Worm (Caenorhabditis elegans): ENCODE results near the gene nas-27.

DNA sequence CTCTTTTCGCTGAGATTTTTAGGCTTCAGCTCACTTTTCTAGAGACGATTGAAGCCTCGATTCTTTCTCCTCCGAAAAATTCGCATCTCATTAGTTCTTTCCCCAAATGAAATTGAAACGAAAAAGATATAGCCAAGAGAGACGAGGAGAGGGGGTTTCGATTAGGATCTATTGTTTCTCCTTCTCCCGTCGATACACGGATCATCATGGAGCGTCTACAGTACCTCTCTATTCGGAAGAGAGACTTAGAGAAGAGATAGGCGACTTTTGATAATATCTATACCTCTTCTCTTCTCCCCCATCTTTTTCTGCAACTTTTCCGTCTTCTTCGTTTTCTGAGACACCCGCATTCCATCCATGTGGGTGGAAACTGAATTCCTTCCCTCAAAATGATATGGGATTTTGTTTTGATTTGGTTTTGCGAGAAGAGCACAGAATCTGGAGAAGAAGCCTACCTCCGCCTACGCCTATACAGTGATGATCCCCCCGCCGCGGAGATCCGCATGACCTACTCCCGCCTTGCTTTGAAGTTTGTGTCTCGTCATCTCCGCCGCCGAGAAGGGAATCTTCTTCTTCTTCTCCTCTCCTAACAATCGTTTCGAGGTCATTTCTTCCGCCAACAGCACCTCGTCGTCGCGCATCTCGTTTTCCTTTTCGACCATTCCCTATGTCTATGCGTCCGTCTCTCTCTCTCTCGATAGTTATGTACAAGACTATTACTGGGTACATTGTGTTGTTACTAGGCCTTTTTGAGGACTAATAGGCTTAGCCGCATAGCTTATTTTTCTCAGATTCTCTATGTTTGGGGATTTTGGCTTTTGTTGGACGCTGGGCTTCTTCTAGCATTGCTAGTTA lies 37.2 kb downstream of the nas-27 start:
- TF ChIP-seq hnd-1 (tag; optimal IDR thresholded peaks at IDR 0.05) (no peak), ets-7 (tag; optimal IDR thresholded peaks at IDR 0.05) (no peak), ama-1 (optimal IDR thresholded peaks at IDR 0.05) (no peak), tbx-11 (GFP tag; IDR thresholded peaks at IDR 0.05) (no peak), scrt-1 (GFP tag; IDR thresholded peaks at IDR 0.05) (no peak), ceh-13 (GFP tag; optimal IDR thresholded peaks at IDR 0.05) (no peak), flt-1 (GFP tag; IDR thresholded peaks at IDR 0.05) (no peak)
